Worm (Caenorhabditis elegans): ENCODE data around the gene C15H9.9.

Gene C15H9.9

DNA sequence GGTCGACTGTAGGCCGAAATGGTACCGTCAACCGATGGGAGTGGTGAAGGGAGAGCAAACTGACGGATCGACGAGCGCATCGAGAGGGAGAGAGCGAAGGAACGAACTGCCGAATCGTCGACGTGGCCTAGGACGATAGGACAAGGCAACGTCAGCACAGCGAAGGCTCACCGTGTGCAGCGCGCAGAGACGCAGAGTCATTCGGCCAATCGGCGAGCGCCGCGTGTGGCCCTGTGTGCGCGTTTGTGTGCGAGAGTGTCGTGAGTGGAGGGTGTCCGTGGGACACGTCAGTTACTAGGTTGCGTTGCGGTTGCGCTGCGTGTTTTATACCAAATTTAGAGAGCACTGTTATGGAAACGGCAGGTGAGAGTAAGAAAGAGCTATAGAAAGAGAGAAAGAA, 36.1 kb downstream of the C15H9.9 start, which contains the start of gene hsp-3:
TSS of gene hsp-3 (minus strand) at position 158 of the 400 bp plus-strand sequence.
- TF ChIP-seq nhr-237 (tag; optimal IDR thresholded peaks at IDR 0.05) (peak; percentile 88), lin-15B (tag; optimal IDR thresholded peaks at IDR 0.05) (peak; percentile 91), efl-3 (GFP tag; optimal IDR thresholded peaks at IDR 0.05) (peak; percentile 49), egl-13 (tag; optimal IDR thresholded peaks at IDR 0.05) (peak; percentile 92), ztf-4 (tag; optimal IDR thresholded peaks at IDR 0.05) (peak; percentile 90), fkh-8 (tag; optimal IDR thresholded peaks at IDR 0.05) (peak; percentile 98), ceh-63 (GFP tag; optimal IDR thresholded peaks at IDR 0.05) (no peak), nhr-28 (tag; optimal IDR thresholded peaks at IDR 0.05) (no peak), elt-3 (tag; optimal IDR thresholded peaks at IDR 0.05) (peak in 5 of 6 experiments; percentile 58 to 96 (median 80)), ceh-8 (GFP tag; optimal IDR thresholded peaks at IDR 0.05) (peak; percentile 88), nhr-19 (GFP tag; conservative IDR thresholded peaks at IDR 0.05) (peak; percentile 97), unc-86 (tag; optimal IDR thresholded peaks at IDR 0.05) (peak; percentile 96), fkh-10 (GFP tag; optimal IDR thresholded peaks at IDR 0.05) (peak; percentile 87), efl-1 (optimal IDR thresholded peaks at IDR 0.05) (peak; percentile 84 to 92), efl-1 (GFP tag; optimal IDR thresholded peaks at IDR 0.05 in 1 of 2) (peak; percentile 84 to 97), grh-1 (GFP tag; IDR thresholded peaks at IDR 0.05) (peak; percentile 99), nhr-12 (tag; optimal IDR thresholded peaks at IDR 0.05) (no peak), snpc-4 (tag; optimal IDR thresholded peaks at IDR 0.05) (peak; percentile 76), lin-35 (GFP tag; optimal IDR thresholded peaks at IDR 0.05) (peak; percentile 87 to 92), sup-37 (GFP tag; optimal IDR thresholded peaks at IDR 0.05) (peak; percentile 97), snu-23 (GFP tag; optimal IDR thresholded peaks at IDR 0.05) (peak; percentile 99), pax-3 (tag; optimal IDR thresholded peaks at IDR 0.05) (peak; percentile 95), blmp-1 (tag; optimal IDR thresholded peaks at IDR 0.05) (peak; percentile 41), ama-1 (optimal IDR thresholded peaks at IDR 0.05) (no peak), hlh-17 (GFP tag; optimal IDR thresholded peaks at IDR 0.05; ENCODE audit: borderline replicate concordance) (no peak), dsc-1 (tag; optimal IDR thresholded peaks at IDR 0.05) (peak; percentile 88), hlh-4 (tag; optimal IDR thresholded peaks at IDR 0.05) (peak; percentile 11), mab-9 (GFP tag; IDR thresholded peaks at IDR 0.05) (peak; percentile 90), mef-2 (tag; optimal IDR thresholded peaks at IDR 0.05) (peak; percentile 76), alr-1 (tag; optimal IDR thresholded peaks at IDR 0.05; ENCODE audit: borderline replicate concordance) (no peak), lsy-2 (tag; optimal IDR thresholded peaks at IDR 0.05) (peak; percentile 95 to 97), elt-2 (tag; optimal IDR thresholded peaks at IDR 0.05) (peak; percentile 95), ztf-11 (tag; optimal IDR thresholded peaks at IDR 0.05) (peak in 1 of 2 experiments; percentile 93), lin-39 (tag; optimal IDR thresholded peaks at IDR 0.05) (peak; percentile 73), lin-13 (GFP tag; optimal IDR thresholded peaks at IDR 0.05) (peak; percentile 98), unc-62 (GFP tag; optimal IDR thresholded peaks at IDR 0.05) (no peak), Y116A8C.19 (tag; optimal IDR thresholded peaks at IDR 0.05; ENCODE audit: borderline replicate concordance) (no peak), hpl-2 (GFP tag; optimal IDR thresholded peaks at IDR 0.05) (peak; percentile 89), swsn-7 (tag; optimal IDR thresholded peaks at IDR 0.05) (peak; percentile 99), unc-98 (GFP tag; IDR thresholded peaks at IDR 0.05) (peak; percentile 59; the same call in 1 of the 2 replicates), nhr-90 (tag; optimal IDR thresholded peaks at IDR 0.05; ENCODE audit: poor library complexity) (peak; percentile 98), nhr-76 (tag; optimal IDR thresholded peaks at IDR 0.05) (peak; percentile 78), sptf-1 (tag; optimal IDR thresholded peaks at IDR 0.05) (no peak), lin-14 (GFP tag; optimal IDR thresholded peaks at IDR 0.05) (peak; percentile 99), dpl-1 (GFP tag; optimal IDR thresholded peaks at IDR 0.05) (peak; percentile 67 to 80 (median 68)), unc-130 (tag; optimal IDR thresholded peaks at IDR 0.05) (peak; percentile 33), ceh-82 (tag; optimal IDR thresholded peaks at IDR 0.05) (peak; percentile 94 to 97 (median 95)), nhr-77 (tag; optimal IDR thresholded peaks at IDR 0.05) (peak; percentile 96), irx-1 (tag; optimal IDR thresholded peaks at IDR 0.05) (peak; percentile 91), C16A3.4 (tag; optimal IDR thresholded peaks at IDR 0.05) (peak; percentile 90), nhr-47 (tag; optimal IDR thresholded peaks at IDR 0.05) (peak; percentile 97), nhr-84 (tag; optimal IDR thresholded peaks at IDR 0.05) (no peak), fkh-4 (tag; optimal IDR thresholded peaks at IDR 0.05; ENCODE audit: borderline replicate concordance) (peak; percentile 11)
